Fruit fly (Drosophila melanogaster): ENCODE results near the gene CG11617.

The CG11617 gene

dm6 chr2L:222867-223266 is 15.8 kb upstream of the CG11617 start:
- TF ChIP-seq Dfd (GFP tag; optimal IDR thresholded peaks at IDR 0.05) (no peak), HLH106 (tag; optimal IDR thresholded peaks at IDR 0.05) (no peak), Abd-B (GFP tag; optimal IDR thresholded peaks at IDR 0.05) (no peak), psq (GFP tag; optimal IDR thresholded peaks at IDR 0.05) (peak; percentile 20)

- TF ChIP-seq sv (GFP tag; optimal IDR thresholded peaks at IDR 0.05) = no peak
- peak; percentile 60 for TF ChIP-seq Hr83 (GFP tag; optimal IDR thresholded peaks at IDR 0.05; ENCODE audit: poor library complexity, severe bottlenecking)
- peak; percentile 13 for TF ChIP-seq woc (GFP tag; optimal IDR thresholded peaks at IDR 0.05)
- TF ChIP-seq foxo (GFP tag; optimal IDR thresholded peaks at IDR 0.05) = peak; percentile 3 to 76
- peak; percentile 40 for TF ChIP-seq Hnf4 (GFP tag; optimal IDR thresholded peaks at IDR 0.05)
- no peak for TF ChIP-seq Abd-B (GFP tag; optimal IDR thresholded peaks at IDR 0.05)
- TF ChIP-seq Myc (optimal IDR thresholded peaks at IDR 0.05) = no peak
- TF ChIP-seq Dif (GFP tag; optimal IDR thresholded peaks at IDR 0.05; ENCODE audit: partially characterized antibody) = peak; percentile 84
- peak; percentile 47 for TF ChIP-seq CG32264 (GFP tag; optimal IDR thresholded peaks at IDR 0.05)
- TF ChIP-seq dl (GFP tag; optimal IDR thresholded peaks at IDR 0.05; ENCODE audit: insufficient read depth in 1 of 2, partially characterized antibody in 2 of 2) = peak; percentile 82 to 86
- TF ChIP-seq OdsH (GFP tag; optimal IDR thresholded peaks at IDR 0.05) = no peak
- no peak for TF ChIP-seq N (GFP tag; optimal IDR thresholded peaks at IDR 0.05)
- TF ChIP-seq Hr78 (GFP tag; optimal IDR thresholded peaks at IDR 0.05) = no peak
- TF ChIP-seq jim (GFP tag; optimal IDR thresholded peaks at IDR 0.05) = peak; percentile 52
- peak; percentile 16 for TF ChIP-seq rgr (GFP tag; optimal IDR thresholded peaks at IDR 0.05)
- TF ChIP-seq pan (optimal IDR thresholded peaks at IDR 0.05) = no peak
- TF ChIP-seq sage (GFP tag; optimal IDR thresholded peaks at IDR 0.05) = peak; percentile 36
- no peak for TF ChIP-seq lola (GFP tag; optimal IDR thresholded peaks at IDR 0.05)
- peak; percentile 56 for TF ChIP-seq Jra (GFP tag; optimal IDR thresholded peaks at IDR 0.05)
- TF ChIP-seq brk (GFP tag; optimal IDR thresholded peaks at IDR 0.05) = no peak
- peak; percentile 13 for TF ChIP-seq br (GFP tag; optimal IDR thresholded peaks at IDR 0.05)
- peak; percentile 89 for TF ChIP-seq psq (GFP tag; optimal IDR thresholded peaks at IDR 0.05)
- peak; percentile 45 for TF ChIP-seq fru (GFP tag; optimal IDR thresholded peaks at IDR 0.05)
- TF ChIP-seq dsf (GFP tag; optimal IDR thresholded peaks at IDR 0.05; ENCODE audit: borderline replicate concordance) = no peak
- TF ChIP-seq Dfd (GFP tag; optimal IDR thresholded peaks at IDR 0.05) = no peak
- TF ChIP-seq CG9705 (GFP tag; optimal IDR thresholded peaks at IDR 0.05) = no peak
- no peak for TF ChIP-seq Mio (GFP tag; optimal IDR thresholded peaks at IDR 0.05)
- peak; percentile 50 for TF ChIP-seq h (GFP tag; optimal IDR thresholded peaks at IDR 0.05)
- TF ChIP-seq Sp1 (GFP tag; optimal IDR thresholded peaks at IDR 0.05) = peak; percentile 26
- peak; percentile 29 for TF ChIP-seq Vsx2 (GFP tag; optimal IDR thresholded peaks at IDR 0.05; ENCODE audit: partially characterized antibody)
- peak; percentile 64 for TF ChIP-seq Rel (GFP tag; optimal IDR thresholded peaks at IDR 0.05)
- TF ChIP-seq Rel (tag; optimal IDR thresholded peaks at IDR 0.05) = peak; percentile 29
Measured at dm6 chr2L:221939-222489, 14.9 kb upstream of the CG11617 start.

DNA sequence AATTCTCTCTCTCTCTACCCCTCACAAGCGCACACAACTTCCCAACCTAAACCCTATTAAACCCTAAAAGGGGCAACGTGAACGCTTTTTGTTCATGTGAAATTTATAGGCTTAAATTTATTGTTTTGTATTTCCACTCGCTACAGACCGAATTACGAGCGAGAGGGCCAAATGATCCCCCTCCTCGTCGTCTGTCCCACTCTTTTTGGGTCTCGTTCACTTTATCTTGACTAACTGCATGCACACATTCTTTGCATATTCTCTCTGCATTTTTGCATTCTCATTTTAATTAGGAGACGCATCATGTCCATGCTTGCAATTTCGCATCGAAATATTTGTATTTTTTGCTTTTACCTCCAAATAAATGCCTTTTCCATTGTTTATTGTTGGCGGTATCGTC is 14.1 kb upstream of the CG11617 start:
- TF ChIP-seq Abd-B (GFP tag; optimal IDR thresholded peaks at IDR 0.05) = no peak
- TF ChIP-seq Sp1 (GFP tag; optimal IDR thresholded peaks at IDR 0.05) = no peak
- TF ChIP-seq Rel (GFP tag; optimal IDR thresholded peaks at IDR 0.05) = no peak
- no peak for TF ChIP-seq Rel (tag; optimal IDR thresholded peaks at IDR 0.05)
- TF ChIP-seq jim (GFP tag; optimal IDR thresholded peaks at IDR 0.05) = no peak
- no peak for TF ChIP-seq fru (GFP tag; optimal IDR thresholded peaks at IDR 0.05)
- no peak for TF ChIP-seq Hr78 (GFP tag; optimal IDR thresholded peaks at IDR 0.05)
- no peak for TF ChIP-seq Myc (optimal IDR thresholded peaks at IDR 0.05)
- no peak for TF ChIP-seq foxo (GFP tag; optimal IDR thresholded peaks at IDR 0.05)

dm6 chr2L:220509-220908 is 13.4 kb upstream of the CG11617 start:
- TF ChIP-seq Dif (GFP tag; optimal IDR thresholded peaks at IDR 0.05; ENCODE audit: partially characterized antibody) (peak; percentile 59), Dfd (GFP tag; optimal IDR thresholded peaks at IDR 0.05) (no peak), fru (GFP tag; optimal IDR thresholded peaks at IDR 0.05) (no peak), psq (GFP tag; optimal IDR thresholded peaks at IDR 0.05) (peak; percentile 96), Jra (GFP tag; optimal IDR thresholded peaks at IDR 0.05) (no peak), tai (GFP tag; optimal IDR thresholded peaks at IDR 0.05) (no peak), sage (GFP tag; optimal IDR thresholded peaks at IDR 0.05) (no peak)
